Worm (Caenorhabditis elegans) whole organism, L4 larva: ENCODE data around the gene T05B11.4.
"Not testable (repeated sequence)": the region's sequence is repeated elsewhere in the genome, so short reads cannot be mapped to it uniquely, and the experiment has no call there.

Experiments
- egl-43 ChIP-seq: fragments of 200-800 bp; sonication (Bioruptor generic); IDR thresholded peaks from 2 replicates; pipeline ENCODE4 v1.3.6; 2022; ENCODE audit warnings: missing genetic modification reagents, missing genetic modification characterization, missing compliant biosample characterization
- lin-13 ChIP-seq: fragments of 150-350 bp; optimal IDR thresholded peaks from 2 replicates; lab custom pipeline; 2014; ENCODE audit warnings: missing biosample characterization, missing genetic modification reagents, missing genetic modification characterization
- lsy-2 ChIP-seq, 2 experiments: fragments of 150-350 bp in 1 of 2; sonication (generic microtip) in 1 of 2; optimal IDR thresholded peaks; 2 replicates each; lab custom pipeline; 2014 to 2017; ENCODE audit warnings: missing biosample characterization in 2 of 2, missing genetic modification characterization in 2 of 2
- nhr-111 ChIP-seq: fragments of 200-800 bp; sonication (Bioruptor generic); optimal IDR thresholded peaks from 2 replicates; lab custom pipeline; 2018; ENCODE audit warnings: mild to moderate bottlenecking, missing genetic modification characterization, missing compliant biosample characterization
- skn-1 ChIP-seq: fragments of 150-350 bp; optimal IDR thresholded peaks from 2 replicates; lab custom pipeline; 2014; ENCODE audit warnings: missing biosample characterization, missing genetic modification characterization
- zfp-2 ChIP-seq: sonication (generic microtip); optimal IDR thresholded peaks from 2 replicates; lab custom pipeline; 2016; ENCODE audit warnings: mild to moderate bottlenecking, missing genetic modification characterization, missing compliant biosample characterization

DNA sequence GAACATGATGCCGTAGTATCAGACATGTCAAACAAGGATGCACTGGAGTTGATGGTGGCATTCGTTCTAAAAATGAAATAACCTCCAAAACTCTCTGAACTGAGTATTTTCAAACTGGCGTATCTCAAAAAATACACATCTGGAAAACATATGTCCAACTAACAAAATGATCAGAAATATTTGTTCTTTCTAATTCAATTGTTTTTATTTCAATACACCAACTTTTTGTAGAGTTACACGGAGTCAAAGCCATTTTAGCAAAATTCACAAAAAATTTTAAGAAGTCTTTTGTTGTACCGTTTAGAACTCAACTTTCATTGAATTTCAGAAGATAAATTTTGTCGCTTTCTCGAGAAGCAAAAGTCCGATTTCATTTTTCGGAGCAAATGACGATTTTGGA, 50.9 kb downstream of the T05B11.4 start, which contains the start of gene srsx-40:
- TF ChIP-seq lsy-2 (tag; optimal IDR thresholded peaks at IDR 0.05; lab: Kevin White, UChicago); egl-43 (GFP tag; lab: Robert Waterston, UW); lin-13 (GFP tag; lab: Kevin White, UChicago); skn-1 (tag; lab: Kevin White, UChicago); nhr-111; zfp-2 (tag; lab: Kevin White, UChicago): not testable (repeated sequence)
